Worm (Caenorhabditis elegans) whole organism, early embryonic: ENCODE measurements around the gene K07F5.17.

Source experiments
- B0310.2 ChIP-seq: sonication (generic microtip); optimal IDR thresholded peaks from 2 replicates; lab custom pipeline; 2016; ENCODE audit warnings: mild to moderate bottlenecking, missing genetic modification characterization, missing compliant biosample characterization
- F13C5.2 ChIP-seq: sonication (generic microtip); optimal IDR thresholded peaks from 2 replicates; lab custom pipeline; 2017; ENCODE audit warnings: mild to moderate bottlenecking, missing genetic modification characterization, inconsistent platforms, missing compliant biosample characterization
- aly-1 ChIP-seq: sonication (generic microtip); optimal IDR thresholded peaks from 2 replicates; lab custom pipeline; 2016; ENCODE audit warnings: missing genetic modification characterization, missing compliant biosample characterization
- ama-1 ChIP-seq: fragments of 150-350 bp; optimal IDR thresholded peaks from 2 replicates; lab custom pipeline; 2014
- ceh-13 ChIP-seq: fragments of 200-800 bp; sonication (Bioruptor generic); optimal IDR thresholded peaks from 2 replicates; lab custom pipeline; 2018; ENCODE audit warnings: mild to moderate bottlenecking, missing genetic modification characterization, missing compliant biosample characterization
- ceh-36 ChIP-seq: sonication (generic microtip); optimal IDR thresholded peaks from 2 replicates; lab custom pipeline; 2016; ENCODE audit warnings: missing genetic modification characterization, inconsistent platforms, missing compliant biosample characterization
- ets-7 ChIP-seq: sonication (generic microtip); optimal IDR thresholded peaks from 2 replicates; lab custom pipeline; 2016; ENCODE audit warnings: missing genotype, missing genetic modification characterization, missing compliant biosample characterization
- flt-1 ChIP-seq: fragments of 200-800 bp; sonication (Bioruptor generic); IDR thresholded peaks from 2 replicates; pipeline ENCODE4 v1.3.6; 2022; ENCODE audit warnings: missing genetic modification characterization, missing compliant biosample characterization
- hmbx-1 ChIP-seq: sonication (generic microtip); optimal IDR thresholded peaks from 2 replicates; lab custom pipeline; 2016; ENCODE audit warnings: mild to moderate bottlenecking, missing genetic modification characterization, missing compliant biosample characterization
- hmg-4 ChIP-seq: fragments of 200-800 bp; sonication (Bioruptor generic); optimal IDR thresholded peaks from 2 replicates; lab custom pipeline; 2018; ENCODE audit warnings: mild to moderate bottlenecking, missing genetic modification characterization, missing compliant biosample characterization
- hnd-1 ChIP-seq: sonication (generic microtip); optimal IDR thresholded peaks from 2 replicates; lab custom pipeline; 2016; ENCODE audit warnings: missing genetic modification characterization, missing compliant biosample characterization
- pes-1 ChIP-seq: fragments of 200-800 bp; sonication (Bioruptor generic); IDR thresholded peaks from 2 replicates; pipeline ENCODE4 v1.3.6; 2022; ENCODE audit warnings: missing genetic modification reagents, missing genetic modification characterization, missing compliant biosample characterization
- scrt-1 ChIP-seq: fragments of 200-800 bp; sonication (Bioruptor generic); IDR thresholded peaks from 2 replicates; pipeline ENCODE4 v1.3.6; 2022; ENCODE audit warnings: missing genetic modification characterization, missing compliant biosample characterization
- sea-1 ChIP-seq: fragments of 200-800 bp; sonication (Bioruptor generic); conservative IDR thresholded peaks from 2 replicates; pipeline ENCODE4 v1.3.6; 2022; ENCODE audit warnings: missing genetic modification characterization, missing compliant biosample characterization
- tbx-11 ChIP-seq: fragments of 200-800 bp; sonication (Bioruptor generic); IDR thresholded peaks from 2 replicates; pipeline ENCODE4 v1.3.6; 2022; ENCODE audit warnings: missing genetic modification characterization, missing compliant biosample characterization
- tbx-37 ChIP-seq: fragments of 200-800 bp; sonication (Bioruptor generic); conservative IDR thresholded peaks from 2 replicates; pipeline ENCODE4 v1.3.6; 2022; ENCODE audit warnings: missing genetic modification reagents, missing genetic modification characterization, missing compliant biosample characterization
- tra-4 ChIP-seq: sonication (generic microtip); optimal IDR thresholded peaks from 2 replicates; lab custom pipeline; 2017; ENCODE audit warnings: missing genetic modification characterization, missing compliant biosample characterization

Gene K07F5.17

DNA sequence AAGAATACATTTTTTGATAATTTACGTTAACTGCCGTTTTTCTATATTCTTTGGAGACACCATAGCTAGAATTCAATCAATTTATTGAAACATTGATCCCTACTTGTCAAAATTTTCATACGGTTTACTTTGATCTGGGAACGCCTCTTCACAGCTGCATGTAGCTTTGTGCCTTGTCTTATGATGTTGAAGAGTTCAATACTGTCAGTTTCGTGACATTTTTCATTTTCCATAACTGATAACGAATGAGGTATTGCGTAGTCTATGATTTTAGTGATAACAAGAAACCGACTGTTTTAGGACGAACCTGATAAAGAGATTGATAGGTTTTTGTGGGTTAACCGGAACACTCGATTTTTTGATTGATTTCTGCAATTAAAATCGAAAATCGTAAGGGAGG, 40.8 kb upstream of the K07F5.17 start:
- TF ChIP-seq tra-4 (tag; lab: Kevin White, UChicago) = no peak
- no peak for TF ChIP-seq tbx-11 (GFP tag; lab: Robert Waterston, UW)
- no peak for TF ChIP-seq ceh-13 (GFP tag; lab: Kevin White, UChicago)
- no peak for TF ChIP-seq B0310.2 (tag; lab: Kevin White, UChicago)
- TF ChIP-seq hmg-4 = no peak
- TF ChIP-seq scrt-1 = no peak
- no peak for TF ChIP-seq hnd-1 (tag; lab: Kevin White, UChicago)
- TF ChIP-seq pes-1 = no peak
- no peak for TF ChIP-seq ama-1
- no peak for TF ChIP-seq ets-7 (tag; lab: Kevin White, UChicago)

ce11 chrIV:9802711-9803110, 39.5 kb upstream of the K07F5.17 start, which contains the start of gene fat-3:
fat-3 (plus strand) TSS chrIV:9803023.
- TF ChIP-seq hmbx-1 (tag; lab: Kevin White, UChicago) (no peak), ceh-36 (tag; lab: Kevin White, UChicago) (no peak), scrt-1 (no peak), hnd-1 (tag; lab: Kevin White, UChicago) (no peak), ets-7 (tag; lab: Kevin White, UChicago) (no peak), pes-1 (no peak)

DNA sequence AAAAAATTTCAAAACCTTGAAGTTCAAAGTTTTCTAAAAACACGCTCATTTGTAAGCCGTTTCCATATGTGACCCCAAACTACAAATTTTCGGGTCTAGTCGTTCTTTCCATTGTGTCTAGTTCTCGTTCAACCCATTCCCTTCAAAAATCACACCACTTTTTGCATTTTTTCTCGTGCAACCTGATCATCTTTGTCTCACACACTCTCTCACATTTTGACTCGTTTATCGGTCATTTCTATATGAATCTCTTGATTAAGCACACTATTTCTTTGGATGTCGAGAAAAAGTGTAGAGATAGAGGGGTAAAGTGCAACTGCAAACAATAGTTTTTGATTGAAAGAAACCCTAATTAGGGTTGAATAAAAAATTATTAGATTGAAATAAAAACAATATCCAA, 38.6 kb upstream of the K07F5.17 start:
- no peak for TF ChIP-seq tra-4 (tag; lab: Kevin White, UChicago)
- no peak for TF ChIP-seq hmg-4
- TF ChIP-seq ets-7 (tag; lab: Kevin White, UChicago) = no peak

- TF ChIP-seq F13C5.2 (tag; lab: Kevin White, UChicago) (no peak), hmg-4 (no peak), B0310.2 (tag; lab: Kevin White, UChicago) (no peak), tra-4 (tag; lab: Kevin White, UChicago) (no peak), ceh-13 (GFP tag; lab: Kevin White, UChicago) (no peak), hnd-1 (tag; lab: Kevin White, UChicago) (no peak), ets-7 (tag; lab: Kevin White, UChicago) (no peak), flt-1 (no peak), hmbx-1 (tag; lab: Kevin White, UChicago) (no peak), tbx-11 (GFP tag; lab: Robert Waterston, UW) (no peak)
Measured at ce11 chrIV:9810633-9811032, 31.5 kb upstream of the K07F5.17 start, which contains the start of gene dct-15. dct-15 (minus strand) TSS chrIV:9810733.

ce11 chrIV:9811487-9811886, 30.7 kb upstream of the K07F5.17 start:
- TF ChIP-seq hmg-4 (no peak), scrt-1 (no peak), hnd-1 (tag; lab: Kevin White, UChicago) (no peak), ama-1 (no peak), ets-7 (tag; lab: Kevin White, UChicago) (no peak), B0310.2 (tag; lab: Kevin White, UChicago) (no peak), F13C5.2 (tag; lab: Kevin White, UChicago) (no peak)

DNA sequence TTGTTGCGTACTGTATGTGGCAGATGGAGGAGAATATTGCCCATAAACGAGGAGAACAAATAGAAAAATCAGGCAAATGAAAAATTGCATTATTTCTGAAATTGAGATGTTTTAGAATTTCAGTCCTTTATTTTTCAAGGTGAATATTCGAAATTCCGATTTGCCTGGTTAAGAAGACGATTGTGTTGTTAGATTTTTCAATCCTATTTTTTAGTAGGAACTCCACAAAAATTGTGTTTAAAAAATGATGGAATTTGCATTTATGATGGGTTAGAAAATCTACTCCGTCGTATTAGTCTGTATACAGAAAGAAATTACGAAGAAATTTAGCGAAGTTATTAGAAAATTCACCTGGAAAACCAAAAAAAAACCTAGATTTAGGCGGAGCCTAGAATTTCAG, 26.7 kb upstream of the K07F5.17 start, which contains the start of gene egl-20:
Gene egl-20, minus strand, starts transcription at position 101 of the 400 bp plus-strand sequence.
- TF ChIP-seq aly-1 (tag; lab: Kevin White, UChicago) (no peak), hmg-4 (no peak), F13C5.2 (tag; lab: Kevin White, UChicago) (no peak), scrt-1 (no peak), B0310.2 (tag; lab: Kevin White, UChicago) (no peak), tbx-11 (GFP tag; lab: Robert Waterston, UW) (no peak)

- no peak for TF ChIP-seq F13C5.2 (tag; lab: Kevin White, UChicago)
- no peak for TF ChIP-seq hmbx-1 (tag; lab: Kevin White, UChicago)
- no peak for TF ChIP-seq flt-1
- TF ChIP-seq tbx-37 (GFP tag; lab: Robert Waterston, UW) = no peak
- no peak for TF ChIP-seq tbx-11 (GFP tag; lab: Robert Waterston, UW)
- no peak for TF ChIP-seq pes-1
- no peak for TF ChIP-seq B0310.2 (tag; lab: Kevin White, UChicago)
- TF ChIP-seq ceh-13 (GFP tag; lab: Kevin White, UChicago) = no peak
- TF ChIP-seq hmg-4 = no peak
- TF ChIP-seq ceh-36 (tag; lab: Kevin White, UChicago) = no peak
- no peak for TF ChIP-seq scrt-1
Measured at ce11 chrIV:9821621-9822020, 20.6 kb upstream of the K07F5.17 start, which contains the start of gene col-123. col-123 (plus strand) TSS chrIV:9821921.

ce11 chrIV:9822585-9822984, 19.6 kb upstream of the K07F5.17 start:
- TF ChIP-seq ama-1 (no peak), ceh-36 (tag; lab: Kevin White, UChicago) (no peak), hnd-1 (tag; lab: Kevin White, UChicago) (no peak), B0310.2 (tag; lab: Kevin White, UChicago) (no peak), aly-1 (tag; lab: Kevin White, UChicago) (no peak), tbx-11 (GFP tag; lab: Robert Waterston, UW) (no peak), F13C5.2 (tag; lab: Kevin White, UChicago) (no peak), tbx-37 (GFP tag; lab: Robert Waterston, UW) (no peak), pes-1 (no peak), flt-1 (no peak), tra-4 (tag; lab: Kevin White, UChicago) (no peak), ets-7 (tag; lab: Kevin White, UChicago) (no peak), sea-1 (GFP tag; lab: Robert Waterston, UW) (no peak), hmbx-1 (tag; lab: Kevin White, UChicago) (no peak), ceh-13 (GFP tag; lab: Kevin White, UChicago) (no peak), hmg-4 (no peak), scrt-1 (no peak)
